Fruit fly (Drosophila melanogaster): ENCODE measurements around the gene CG42680.

Gene CG42680

DNA sequence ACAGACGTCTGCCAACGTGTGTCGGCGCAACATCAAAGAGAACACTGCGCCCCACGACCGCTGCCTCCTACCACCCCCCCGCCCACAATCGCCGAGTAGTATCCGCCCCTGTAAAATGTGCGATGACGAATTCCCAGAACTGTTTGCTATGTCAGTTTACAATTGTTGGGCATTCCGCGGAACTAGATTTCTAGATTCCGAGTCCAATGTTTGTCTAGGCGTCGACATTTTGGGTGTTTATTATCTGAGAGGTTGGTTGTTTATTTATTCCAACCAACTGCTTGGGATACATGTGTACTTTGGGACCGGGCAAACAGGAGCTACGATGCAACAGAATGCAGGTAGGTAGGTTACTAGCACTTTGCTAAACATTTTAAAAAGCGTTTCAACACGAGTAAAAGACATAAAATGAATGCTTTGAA is 42.7 kb downstream of the CG42680 start (continued):
- TF ChIP-seq CG2889 (GFP tag; IDR thresholded peaks at IDR 0.05), result no peak
- no peak for TF ChIP-seq Trl (optimal IDR thresholded peaks at IDR 0.05)
- peak; percentile 76 for TF ChIP-seq Trl (GFP tag; optimal IDR thresholded peaks at IDR 0.05)
- TF ChIP-seq CrebB (tag; optimal IDR thresholded peaks at IDR 0.05), result peak; percentile 67
- no peak for TF ChIP-seq Hand (GFP tag; optimal IDR thresholded peaks at IDR 0.05)
- no peak for TF ChIP-seq CG11085 (GFP tag; IDR thresholded peaks at IDR 0.05)
- TF ChIP-seq mam (GFP tag; optimal IDR thresholded peaks at IDR 0.05), result no peak
- no peak for TF ChIP-seq h (optimal IDR thresholded peaks at IDR 0.05)
- TF ChIP-seq CG3407 (GFP tag; optimal IDR thresholded peaks at IDR 0.05), result peak; percentile 77
- no peak for TF ChIP-seq toy (GFP tag; IDR thresholded peaks at IDR 0.05)
- no peak for TF ChIP-seq HmgD (GFP tag; optimal IDR thresholded peaks at IDR 0.05)
- TF ChIP-seq ase (GFP tag; IDR thresholded peaks at IDR 0.05), result no peak
- TF ChIP-seq br (optimal IDR thresholded peaks at IDR 0.05), result no peak
- no peak for TF ChIP-seq Dp (GFP tag; optimal IDR thresholded peaks at IDR 0.05)
- peak; percentile 34 for TF ChIP-seq CG4854 (GFP tag; optimal IDR thresholded peaks at IDR 0.05)
- peak; percentile 35 for TF ChIP-seq Atf-2 (GFP tag; optimal IDR thresholded peaks at IDR 0.05)
- TF ChIP-seq CG9727 (GFP tag; optimal IDR thresholded peaks at IDR 0.05), result peak; percentile 93
- no peak for TF ChIP-seq CG14860 (GFP tag; IDR thresholded peaks at IDR 0.05; ENCODE audit: partially characterized antibody)
- TF ChIP-seq CG11723 (GFP tag; optimal IDR thresholded peaks at IDR 0.05), result peak; percentile 43
- TF ChIP-seq chn (GFP tag; optimal IDR thresholded peaks at IDR 0.05), result no peak
- TF ChIP-seq CG10274 (GFP tag; optimal IDR thresholded peaks at IDR 0.05), result no peak
- no peak for TF ChIP-seq eyg (GFP tag; optimal IDR thresholded peaks at IDR 0.05)
- no peak for TF ChIP-seq tup (GFP tag; optimal IDR thresholded peaks at IDR 0.05)
- peak; percentile 41; the same call in 1 of the 2 replicates for TF ChIP-seq sob (GFP tag; IDR thresholded peaks at IDR 0.05)
- TF ChIP-seq CG43689 (GFP tag; IDR thresholded peaks at IDR 0.05), result no peak
- no peak for TF ChIP-seq dan (GFP tag; IDR thresholded peaks at IDR 0.05)
- no peak for TF ChIP-seq NfI (GFP tag; optimal IDR thresholded peaks at IDR 0.05)
- TF ChIP-seq CG8089 (GFP tag; optimal IDR thresholded peaks at IDR 0.05), result peak; percentile 30
- peak; percentile 57 for TF ChIP-seq CG7556 (GFP tag; optimal IDR thresholded peaks at IDR 0.05)
- peak; percentile 73 for TF ChIP-seq NC2β (GFP tag; optimal IDR thresholded peaks at IDR 0.05)
- TF ChIP-seq CG12236 (GFP tag; optimal IDR thresholded peaks at IDR 0.05), result peak; percentile 74
- TF ChIP-seq CG3726 (GFP tag; IDR thresholded peaks at IDR 0.05), result no peak
- no peak for TF ChIP-seq CG34422 (GFP tag; IDR thresholded peaks at IDR 0.05)
- no peak for TF ChIP-seq C15 (GFP tag; IDR thresholded peaks at IDR 0.05)
- no peak for TF ChIP-seq D19B (GFP tag; optimal IDR thresholded peaks at IDR 0.05)
- peak; percentile 67 for TF ChIP-seq gsb-n (tag; optimal IDR thresholded peaks at IDR 0.05)
- TF ChIP-seq ssp (GFP tag; IDR thresholded peaks at IDR 0.05), result no peak
- peak; percentile 35 for TF ChIP-seq oc (tag; optimal IDR thresholded peaks at IDR 0.05)
- TF ChIP-seq CG12391 (tag; optimal IDR thresholded peaks at IDR 0.05), result peak; percentile 42
- TF ChIP-seq CG10267 (tag; optimal IDR thresholded peaks at IDR 0.05), result peak; percentile 19
- peak; percentile 18 for TF ChIP-seq HHEX (GFP tag; optimal IDR thresholded peaks at IDR 0.05)
- peak; percentile 36 for TF ChIP-seq CG10462 (GFP tag; optimal IDR thresholded peaks at IDR 0.05)
- TF ChIP-seq Ets97D (GFP tag; optimal IDR thresholded peaks at IDR 0.05), result no peak
- TF ChIP-seq CG12942 (GFP tag; optimal IDR thresholded peaks at IDR 0.05), result peak; percentile 40
- peak; percentile 42 for TF ChIP-seq Mes4 (GFP tag; optimal IDR thresholded peaks at IDR 0.05)
- no peak for TF ChIP-seq scrt (GFP tag; optimal IDR thresholded peaks at IDR 0.05)
- peak; percentile 70 for TF ChIP-seq bab2 (GFP tag; optimal IDR thresholded peaks at IDR 0.05)
- TF ChIP-seq Mad (GFP tag; optimal IDR thresholded peaks at IDR 0.05), result peak; percentile 2
- TF ChIP-seq nerfin-2 (GFP tag; IDR thresholded peaks at IDR 0.05; ENCODE audit: partially characterized antibody), result no peak
- TF ChIP-seq Hmr (GFP tag; optimal IDR thresholded peaks at IDR 0.05), result no peak
- TF ChIP-seq CG32767 (GFP tag; IDR thresholded peaks at IDR 0.05), result peak; percentile 55; the same call in 1 of the 2 replicates
- TF ChIP-seq ro (GFP tag; IDR thresholded peaks at IDR 0.05), result no peak
- TF ChIP-seq dpn (GFP tag; optimal IDR thresholded peaks at IDR 0.05), result peak in 1 of 2 experiments; percentile 16
